Worm (Caenorhabditis elegans): ENCODE measurements around the gene metl-5.

Gene metl-5

ce11 chrIII:4796039-4796438 is 6.8 kb upstream of the metl-5 start (continued):
- TF ChIP-seq daf-16 (GFP tag; optimal IDR thresholded peaks at IDR 0.05) (no peak), daf-16 (tag; optimal IDR thresholded peaks at IDR 0.05) (peak; percentile 65), lir-3 (tag; optimal IDR thresholded peaks at IDR 0.05) (no peak), aha-1 (tag) (peak; percentile 7), mxl-2 (GFP tag; conservative IDR thresholded peaks at IDR 0.05) (no peak), hif-1 (tag; optimal IDR thresholded peaks at IDR 0.05) (peak in 1 of 2 experiments; percentile 64), ztf-11 (tag; optimal IDR thresholded peaks at IDR 0.05) (no peak), mep-1 (tag; optimal IDR thresholded peaks at IDR 0.05) (peak; percentile 86), unc-39 (tag; optimal IDR thresholded peaks at IDR 0.05) (no peak), F26F4.8 (GFP tag; conservative IDR thresholded peaks at IDR 0.05) (no peak), nhr-102 (tag; optimal IDR thresholded peaks at IDR 0.05) (peak; percentile 24), ama-1 (optimal IDR thresholded peaks at IDR 0.05) (peak; percentile 9), T26A8.4 (GFP tag; IDR thresholded peaks at IDR 0.05) (peak; percentile 67), nhr-77 (tag; optimal IDR thresholded peaks at IDR 0.05) (peak; percentile 46), Y105C5A.15 (GFP tag; IDR thresholded peaks at IDR 0.05) (0 out of 2 replicates have a peak, but pooled peaks have one; percentile 6), pha-4 (GFP tag; IDR thresholded peaks at IDR 0.05) (0 out of 2 replicates have a peak, but pooled peaks have one; percentile 50), pha-4 (tag; optimal IDR thresholded peaks at IDR 0.05) (peak; percentile 64), hlh-30 (tag; optimal IDR thresholded peaks at IDR 0.05; ENCODE audit: insufficient read depth) (peak; percentile 94), Y48G9A.11 (GFP tag; IDR thresholded peaks at IDR 0.05) (no peak), dpl-1 (GFP tag; optimal IDR thresholded peaks at IDR 0.05) (peak; percentile 62), lin-1 (GFP tag; IDR thresholded peaks at IDR 0.05) (0 out of 2 replicates have a peak, but pooled peaks have one; percentile 35), duxl-1 (tag; optimal IDR thresholded peaks at IDR 0.05; ENCODE audit: poor library complexity) (peak; percentile 48), mes-2 (tag; optimal IDR thresholded peaks at IDR 0.05; ENCODE audit: poor library complexity, severe bottlenecking) (peak; percentile 85), hlh-11 (tag; optimal IDR thresholded peaks at IDR 0.05) (peak; percentile 93), spr-1 (tag; optimal IDR thresholded peaks at IDR 0.05) (peak; percentile 1), mdl-1 (tag; optimal IDR thresholded peaks at IDR 0.05) (peak in 1 of 2 experiments; percentile 70), ctbp-1 (GFP tag; IDR thresholded peaks at IDR 0.05) (peak; percentile 25; the same call in 1 of the 2 replicates), rbr-2 (tag; optimal IDR thresholded peaks at IDR 0.05) (peak; percentile 75), lim-7 (GFP tag; IDR thresholded peaks at IDR 0.05) (no peak), fkh-10 (GFP tag; optimal IDR thresholded peaks at IDR 0.05) (peak; percentile 41), T20F7.1 (GFP tag; optimal IDR thresholded peaks at IDR 0.05) (no peak), daf-8 (GFP tag; IDR thresholded peaks at IDR 0.05) (no peak)

DNA sequence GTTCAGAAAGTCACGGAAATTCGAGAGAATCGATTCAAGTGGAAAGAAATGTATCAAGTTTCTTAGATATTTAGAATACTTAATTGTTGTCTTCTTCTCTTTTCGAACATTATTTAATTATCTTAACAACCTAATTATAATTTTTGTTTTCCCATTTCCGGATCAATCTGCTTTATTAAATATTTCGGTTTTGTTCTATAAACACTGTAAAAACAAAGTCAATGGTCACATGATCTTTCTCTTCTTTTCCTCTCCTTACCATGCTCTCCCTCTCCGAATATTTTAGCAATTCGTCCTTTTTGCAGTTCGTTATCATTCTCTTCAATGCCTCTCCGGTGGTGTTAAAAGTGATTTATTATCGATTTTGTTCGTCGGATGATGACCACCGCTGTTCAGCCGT is 6.3 kb upstream of the metl-5 start, which contains the start of gene tag-325:
tag-325 (plus strand) TSS at position 301 of the 400 bp plus-strand sequence.
- TF ChIP-seq mep-1 (tag; optimal IDR thresholded peaks at IDR 0.05) (no peak), tra-1 (GFP tag; IDR thresholded peaks at IDR 0.05) (no peak), attf-4 (tag; optimal IDR thresholded peaks at IDR 0.05) (no peak), hlh-30 (tag; optimal IDR thresholded peaks at IDR 0.05; ENCODE audit: insufficient read depth) (peak; percentile 32), F49E8.2 (tag; optimal IDR thresholded peaks at IDR 0.05; ENCODE audit: borderline replicate concordance) (no peak), arid-1 (GFP tag; conservative IDR thresholded peaks at IDR 0.05) (no peak), hif-1 (tag; optimal IDR thresholded peaks at IDR 0.05) (no peak), dmd-6 (GFP tag; IDR thresholded peaks at IDR 0.05) (0 out of 2 replicates have a peak, but pooled peaks have one; percentile 8), lin-15B (tag; optimal IDR thresholded peaks at IDR 0.05) (no peak), ceh-28 (tag; optimal IDR thresholded peaks at IDR 0.05) (no peak), aha-1 (tag) (peak; percentile 42), lir-3 (tag; optimal IDR thresholded peaks at IDR 0.05) (no peak), ceh-32 (tag; optimal IDR thresholded peaks at IDR 0.05; ENCODE audit: poor library complexity) (no peak), nhr-48 (tag; optimal IDR thresholded peaks at IDR 0.05) (no peak), fkh-10 (GFP tag; optimal IDR thresholded peaks at IDR 0.05) (no peak), zfp-3 (GFP tag; conservative IDR thresholded peaks at IDR 0.05) (no peak), lim-7 (GFP tag; IDR thresholded peaks at IDR 0.05) (no peak), dpl-1 (GFP tag; optimal IDR thresholded peaks at IDR 0.05) (no peak), daf-16 (GFP tag; optimal IDR thresholded peaks at IDR 0.05) (no peak), daf-16 (tag; optimal IDR thresholded peaks at IDR 0.05) (peak; percentile 17), snpc-4 (tag; optimal IDR thresholded peaks at IDR 0.05) (no peak), dmd-8 (GFP tag; IDR thresholded peaks at IDR 0.05) (no peak), nhr-28 (tag; optimal IDR thresholded peaks at IDR 0.05) (peak; percentile 15), mxl-3 (GFP tag; optimal IDR thresholded peaks at IDR 0.05) (no peak), ZK337.2 (GFP tag; IDR thresholded peaks at IDR 0.05) (no peak)
